Fruit fly (Drosophila melanogaster): Measurements from ENCODE around the gene Hsc70-2.

Hsc70-2 gene

DNA sequence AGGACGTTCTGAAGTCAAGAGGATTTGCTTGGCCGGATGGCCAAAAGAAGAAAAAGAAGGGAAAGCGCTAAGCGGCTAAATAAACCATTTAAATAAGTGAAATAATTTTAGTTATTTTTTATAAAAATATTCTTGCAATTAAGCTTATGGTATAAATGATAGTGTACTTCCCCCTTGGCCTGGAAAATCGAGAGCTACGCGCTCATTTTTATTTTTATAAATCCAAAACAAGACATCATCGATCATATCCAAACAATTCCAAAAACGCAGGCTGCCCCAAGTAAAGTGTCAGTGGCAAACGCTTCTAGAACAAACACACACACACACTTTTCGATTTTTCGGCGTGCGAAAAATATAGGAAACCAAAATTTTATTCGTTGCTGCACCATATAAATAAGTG, at the start of gene Hsc70-2:
Hsc70-2 (plus strand) TSS at position 301 of the 400 bp plus-strand sequence.
- TF ChIP-seq h (optimal IDR thresholded peaks at IDR 0.05) (no peak), Myc (optimal IDR thresholded peaks at IDR 0.05) (no peak), insv (optimal IDR thresholded peaks at IDR 0.05) (no peak), ttk (optimal IDR thresholded peaks at IDR 0.05) (no peak), Sin3A (optimal IDR thresholded peaks at IDR 0.05) (no peak), psq (optimal IDR thresholded peaks at IDR 0.05) (no peak)

DNA sequence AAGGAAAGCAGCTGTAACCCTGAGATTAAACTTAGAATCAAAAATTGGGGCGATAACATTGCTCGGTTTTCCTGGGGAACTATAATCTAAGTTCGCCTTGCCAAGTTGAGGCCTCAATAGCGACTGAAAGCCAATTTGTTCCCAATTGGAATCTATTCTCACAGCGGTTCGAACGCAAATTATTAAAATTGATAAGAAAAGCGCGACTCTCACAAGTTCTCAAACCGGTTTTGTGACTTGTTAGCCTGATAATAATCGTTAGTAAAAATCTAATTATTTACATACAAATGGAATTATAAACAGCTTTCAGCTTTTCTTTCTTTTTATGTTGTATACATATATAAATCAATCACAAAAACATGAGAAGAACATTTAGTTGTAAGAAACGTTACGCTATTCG, 49.5 kb upstream of the Hsc70-2 start, which contains the start of gene yellow-f2:
yellow-f2 (minus strand) TSS at position 101 of the 400 bp plus-strand sequence.
- TF ChIP-seq psq (optimal IDR thresholded peaks at IDR 0.05) (no peak), h (optimal IDR thresholded peaks at IDR 0.05) (no peak), ttk (optimal IDR thresholded peaks at IDR 0.05) (no peak), Sin3A (optimal IDR thresholded peaks at IDR 0.05) (no peak), insv (optimal IDR thresholded peaks at IDR 0.05) (no peak), Myc (optimal IDR thresholded peaks at IDR 0.05) (no peak)

DNA sequence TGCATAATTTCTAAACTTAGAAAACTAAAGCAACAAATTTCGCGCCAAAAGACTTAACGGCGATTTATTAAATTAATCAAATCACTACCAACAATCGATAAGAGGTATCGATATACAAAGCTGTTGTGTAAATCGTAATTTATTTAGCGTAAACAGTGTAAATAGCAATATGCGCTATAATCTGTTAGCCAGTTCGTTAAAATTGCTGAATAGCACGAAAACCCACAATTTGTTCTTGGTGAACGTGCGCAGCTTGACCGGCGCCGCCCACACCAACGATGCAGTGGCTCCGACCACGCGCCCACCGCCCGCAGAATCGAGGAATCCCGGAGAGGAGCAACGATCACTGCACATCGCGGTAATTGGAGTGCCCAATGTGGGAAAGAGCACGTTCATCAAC, 49.0 kb upstream of the Hsc70-2 start, which contains the start of gene CG7488:
CG7488 (plus strand) TSS at position 99 of the 400 bp plus-strand sequence.
- TF ChIP-seq h (optimal IDR thresholded peaks at IDR 0.05) = no peak
- TF ChIP-seq Sin3A (optimal IDR thresholded peaks at IDR 0.05) = no peak
- no peak for TF ChIP-seq Myc (optimal IDR thresholded peaks at IDR 0.05)
- TF ChIP-seq ttk (optimal IDR thresholded peaks at IDR 0.05) = no peak
- no peak for TF ChIP-seq insv (optimal IDR thresholded peaks at IDR 0.05)
- no peak for TF ChIP-seq psq (optimal IDR thresholded peaks at IDR 0.05)

DNA sequence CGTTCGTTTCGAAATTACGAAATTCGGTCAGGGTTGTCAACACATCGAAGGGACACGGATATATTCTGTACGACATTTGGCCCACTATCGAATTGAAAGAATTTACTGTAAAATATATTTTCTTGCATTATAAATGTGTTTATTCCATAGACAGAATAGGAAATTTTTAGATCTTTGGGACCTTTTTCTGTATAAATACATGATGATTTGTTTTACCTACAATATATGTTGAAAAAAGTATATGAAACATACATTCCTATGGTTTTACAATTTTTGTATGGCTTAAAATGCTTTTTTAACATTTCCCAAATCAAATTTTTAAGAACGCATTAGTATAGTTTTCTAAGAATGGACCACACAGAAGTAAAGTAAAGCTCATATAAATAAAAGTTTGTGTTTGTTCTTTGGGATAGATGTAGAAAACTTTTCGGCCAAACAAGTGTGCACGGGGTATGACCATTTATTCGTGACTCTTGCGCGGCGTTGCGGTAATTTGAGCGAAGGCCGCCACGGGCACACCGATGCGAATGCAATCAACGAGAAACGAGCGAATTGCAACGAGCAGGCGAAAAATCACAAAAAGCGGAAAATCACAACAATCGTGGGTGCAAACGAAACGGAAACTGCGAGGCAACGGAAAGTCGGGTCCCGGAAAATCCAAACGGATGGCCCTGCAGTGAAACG, 46.9 kb upstream of the Hsc70-2 start, which contains the start of the genes CG17327, CG44194 and CG7518:
CG17327 (minus strand) TSS at position 177 of the 684 bp plus-strand sequence.
CG44194 (minus strand) TSS at position 177 of the 684 bp plus-strand sequence.
CG7518 (plus strand) TSS at position 540 of the 684 bp plus-strand sequence.
- TF ChIP-seq insv (optimal IDR thresholded peaks at IDR 0.05) (no peak), psq (optimal IDR thresholded peaks at IDR 0.05) (no peak), ttk (optimal IDR thresholded peaks at IDR 0.05) (no peak), Sin3A (optimal IDR thresholded peaks at IDR 0.05) (no peak), Myc (optimal IDR thresholded peaks at IDR 0.05) (no peak), h (optimal IDR thresholded peaks at IDR 0.05) (no peak)

DNA sequence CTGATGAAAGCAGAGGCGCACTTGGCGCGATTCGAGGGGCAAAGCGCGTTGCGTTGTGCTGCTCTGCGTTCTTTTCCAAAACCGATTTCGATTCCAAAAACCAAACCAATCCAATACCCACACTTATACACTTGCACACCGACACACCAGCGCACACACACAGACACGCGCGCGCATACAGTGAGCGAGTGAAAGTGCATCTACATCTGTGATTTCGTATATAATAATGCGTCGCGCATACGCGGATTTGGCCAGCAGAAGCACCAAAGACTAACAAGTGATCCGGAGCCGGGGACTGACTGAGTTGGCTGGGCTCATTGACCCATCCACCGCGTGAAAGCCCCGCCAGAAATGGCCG, 46.3 kb upstream of the Hsc70-2 start:
- no peak for TF ChIP-seq psq (optimal IDR thresholded peaks at IDR 0.05)
- TF ChIP-seq h (optimal IDR thresholded peaks at IDR 0.05) = no peak
- TF ChIP-seq Myc (optimal IDR thresholded peaks at IDR 0.05) = no peak
- TF ChIP-seq ttk (optimal IDR thresholded peaks at IDR 0.05) = no peak
- no peak for TF ChIP-seq Sin3A (optimal IDR thresholded peaks at IDR 0.05)
- TF ChIP-seq insv (optimal IDR thresholded peaks at IDR 0.05) = no peak

DNA sequence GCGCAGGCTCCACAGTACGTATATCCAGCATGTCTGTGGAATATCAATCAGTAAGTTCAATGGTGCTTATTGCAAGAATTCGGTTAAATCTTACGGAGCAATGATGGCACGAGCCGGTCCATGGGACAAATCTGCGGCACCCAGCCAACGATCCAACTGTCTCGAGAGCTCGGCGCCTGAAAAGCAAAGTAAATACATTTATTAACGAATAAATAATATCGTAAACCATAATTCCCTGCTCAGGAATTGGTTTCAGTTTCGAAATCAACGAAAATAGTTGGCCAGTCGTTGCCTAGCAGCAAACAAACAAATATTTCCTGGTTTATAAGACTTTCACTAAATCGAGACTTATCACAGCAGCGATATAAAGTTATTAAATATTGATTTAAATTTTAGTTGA, 35.0 kb upstream of the Hsc70-2 start, which contains the start of gene CG11656:
CG11656 (plus strand) TSS at position 301 of the 400 bp plus-strand sequence.
- TF ChIP-seq insv (optimal IDR thresholded peaks at IDR 0.05) = no peak
- no peak for TF ChIP-seq Sin3A (optimal IDR thresholded peaks at IDR 0.05)
- no peak for TF ChIP-seq psq (optimal IDR thresholded peaks at IDR 0.05)
- no peak for TF ChIP-seq h (optimal IDR thresholded peaks at IDR 0.05)
- no peak for TF ChIP-seq ttk (optimal IDR thresholded peaks at IDR 0.05)
- TF ChIP-seq Myc (optimal IDR thresholded peaks at IDR 0.05) = no peak

DNA sequence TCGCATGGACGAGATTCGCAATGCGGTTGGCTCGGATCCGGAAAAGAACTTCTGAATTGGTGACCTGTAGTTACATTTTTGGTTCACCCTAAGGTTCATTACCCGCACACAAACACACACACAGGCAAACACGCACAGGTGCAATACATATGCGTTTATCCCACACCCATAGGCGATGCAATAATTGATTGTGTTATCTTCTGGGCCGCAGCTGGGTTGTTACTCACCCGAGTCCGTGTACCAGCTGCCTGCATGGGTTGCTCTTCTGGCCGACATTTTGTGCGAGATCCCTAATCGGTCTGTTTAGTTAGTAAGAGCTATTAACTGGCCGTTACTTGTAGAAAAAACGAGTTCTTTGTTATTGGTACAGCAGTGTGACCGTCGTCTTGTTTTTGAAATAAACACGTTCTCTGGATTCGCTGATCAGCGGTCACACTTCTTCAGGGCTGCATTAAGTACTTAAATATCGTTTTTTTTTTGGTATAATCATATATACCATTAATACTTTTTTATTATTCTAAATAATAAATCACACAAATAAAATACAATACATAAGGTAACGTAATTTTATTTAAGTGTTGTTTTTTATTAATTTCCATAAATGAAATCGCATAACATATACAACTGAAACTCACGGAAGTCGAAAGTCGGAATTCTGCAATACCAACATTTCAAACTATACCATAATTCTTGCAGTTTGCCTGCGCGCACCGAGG, 33.5 kb upstream of the Hsc70-2 start, which contains the start of gene CG8031:
CG8031 (minus strand) TSS at position 406 of the 716 bp plus-strand sequence.
- TF ChIP-seq insv (optimal IDR thresholded peaks at IDR 0.05) = no peak
- TF ChIP-seq Sin3A (optimal IDR thresholded peaks at IDR 0.05) = no peak
- TF ChIP-seq Myc (optimal IDR thresholded peaks at IDR 0.05) = no peak
- TF ChIP-seq h (optimal IDR thresholded peaks at IDR 0.05) = no peak
- TF ChIP-seq psq (optimal IDR thresholded peaks at IDR 0.05) = no peak
- TF ChIP-seq ttk (optimal IDR thresholded peaks at IDR 0.05) = no peak

DNA sequence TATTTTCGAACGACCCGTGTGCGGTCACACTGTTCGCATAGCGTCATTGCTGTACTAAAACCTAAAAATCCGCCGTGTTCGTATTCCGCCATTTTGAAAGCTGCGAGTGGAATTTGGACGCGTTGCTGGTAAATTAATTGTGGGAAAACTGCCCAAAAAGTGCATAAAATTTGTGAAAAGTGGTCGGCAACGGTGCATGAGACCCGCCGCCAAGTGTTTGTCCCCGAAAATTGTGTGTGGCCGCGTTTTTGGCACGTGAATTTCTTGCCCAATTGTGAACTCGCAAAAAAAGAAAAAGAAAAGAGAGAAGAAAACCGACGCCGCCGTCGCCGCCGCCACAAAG, 33.0 kb upstream of the Hsc70-2 start, which contains the start of gene CtBP:
CtBP (plus strand) TSS at position 29 of the 343 bp plus-strand sequence.
- no peak for TF ChIP-seq ttk (optimal IDR thresholded peaks at IDR 0.05)

DNA sequence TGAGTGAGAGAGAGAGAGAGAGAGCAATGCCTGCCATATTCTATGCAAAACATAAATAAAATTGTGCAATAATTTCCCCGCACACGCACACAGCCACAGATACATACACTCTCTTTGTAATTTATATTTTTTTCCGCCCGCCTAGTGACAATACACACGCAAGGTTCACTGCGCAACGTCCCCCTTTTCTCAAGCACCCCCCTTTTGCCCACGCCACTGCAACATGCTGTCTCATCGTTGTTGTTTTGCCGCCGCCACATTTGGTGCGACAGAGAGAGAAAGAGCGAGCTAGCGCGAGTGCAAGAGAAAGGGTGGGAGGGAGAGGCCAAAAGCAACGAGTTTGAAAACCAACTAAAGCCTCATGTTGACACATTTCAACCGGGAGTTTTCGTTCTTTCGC, 32.2 kb upstream of the Hsc70-2 start:
- TF ChIP-seq psq (optimal IDR thresholded peaks at IDR 0.05) = no peak
- no peak for TF ChIP-seq Sin3A (optimal IDR thresholded peaks at IDR 0.05)
- no peak for TF ChIP-seq Myc (optimal IDR thresholded peaks at IDR 0.05)
- TF ChIP-seq ttk (optimal IDR thresholded peaks at IDR 0.05) = no peak
- no peak for TF ChIP-seq h (optimal IDR thresholded peaks at IDR 0.05)
- no peak for TF ChIP-seq insv (optimal IDR thresholded peaks at IDR 0.05)

DNA sequence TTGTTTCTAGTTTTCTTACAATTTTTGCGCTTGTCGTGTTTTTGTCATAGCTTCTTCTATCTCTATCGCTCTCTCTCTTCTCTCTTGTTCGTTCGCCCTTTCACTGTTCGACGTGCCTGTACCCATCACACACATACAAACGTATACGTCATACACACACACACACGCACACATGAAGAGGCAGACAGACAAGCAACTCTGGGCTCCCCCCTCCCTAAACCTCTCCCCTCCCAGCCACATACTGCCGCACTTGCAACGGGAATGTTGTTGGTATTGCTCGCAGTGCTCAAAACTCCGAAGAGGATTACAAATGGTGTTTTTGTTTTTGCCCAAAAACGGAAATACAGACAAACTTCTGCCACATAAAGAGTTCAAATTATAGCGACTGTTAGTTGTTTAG, 31.6 kb upstream of the Hsc70-2 start:
- TF ChIP-seq Myc (optimal IDR thresholded peaks at IDR 0.05) (no peak), Sin3A (optimal IDR thresholded peaks at IDR 0.05) (no peak), psq (optimal IDR thresholded peaks at IDR 0.05) (no peak), insv (optimal IDR thresholded peaks at IDR 0.05) (no peak), h (optimal IDR thresholded peaks at IDR 0.05) (no peak), ttk (optimal IDR thresholded peaks at IDR 0.05) (no peak)

DNA sequence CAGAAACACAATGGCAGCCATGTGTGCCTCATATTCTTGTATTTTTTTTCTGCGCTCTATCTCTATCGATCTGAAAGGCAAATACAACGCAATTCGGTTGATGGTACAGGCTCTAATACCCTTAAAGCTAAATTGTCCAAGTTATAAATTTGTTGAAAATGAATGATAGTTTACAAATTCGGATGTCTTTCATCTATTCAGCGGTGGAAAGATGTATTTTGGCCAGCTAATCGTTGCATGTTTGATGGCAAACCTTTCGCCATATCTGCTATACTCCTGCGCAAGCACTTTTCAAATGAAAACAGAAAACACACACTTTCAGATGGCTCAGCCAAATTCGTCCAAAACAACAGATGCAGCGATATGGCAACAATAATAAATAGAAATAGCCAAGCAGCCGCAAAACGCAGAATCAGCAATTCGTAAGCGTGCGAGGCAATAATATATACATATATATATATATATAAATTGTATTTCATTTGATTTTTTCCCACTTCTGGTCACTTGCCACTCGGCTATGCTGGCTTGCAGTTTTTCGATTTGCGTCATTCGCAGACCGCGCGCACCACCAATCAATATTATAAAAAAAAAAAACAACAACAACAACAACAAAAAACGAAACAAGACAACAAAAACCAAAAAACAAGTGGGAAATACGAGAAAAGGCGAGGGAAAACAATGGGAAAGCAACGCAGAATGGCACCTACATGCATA, 30.2 kb upstream of the Hsc70-2 start:
- no peak for TF ChIP-seq Myc (optimal IDR thresholded peaks at IDR 0.05)
- TF ChIP-seq Sin3A (optimal IDR thresholded peaks at IDR 0.05) = no peak
- no peak for TF ChIP-seq h (optimal IDR thresholded peaks at IDR 0.05)
- no peak for TF ChIP-seq ttk (optimal IDR thresholded peaks at IDR 0.05)
- no peak for TF ChIP-seq insv (optimal IDR thresholded peaks at IDR 0.05)
- no peak for TF ChIP-seq psq (optimal IDR thresholded peaks at IDR 0.05)

DNA sequence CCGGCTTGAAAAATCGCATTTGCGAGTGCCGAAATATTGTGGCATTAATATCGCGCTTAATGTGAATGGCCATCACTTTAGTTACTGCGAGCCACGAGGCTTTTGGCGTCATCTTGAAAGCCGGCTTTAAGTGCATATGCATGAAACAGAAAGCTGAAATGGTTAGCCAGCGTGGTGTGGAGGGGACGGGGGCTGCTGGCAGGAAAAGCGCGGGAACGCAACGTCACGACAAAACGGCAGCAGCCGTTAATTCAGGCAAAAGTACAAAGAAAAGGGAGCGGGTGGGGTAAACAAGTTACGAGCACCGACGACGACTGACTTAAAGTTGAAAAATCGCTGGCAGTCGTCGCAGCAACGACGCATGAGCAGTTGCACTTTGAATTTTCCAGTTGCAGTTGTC, 29.2 kb upstream of the Hsc70-2 start:
- TF ChIP-seq Myc (optimal IDR thresholded peaks at IDR 0.05) (no peak), Sin3A (optimal IDR thresholded peaks at IDR 0.05) (no peak), h (optimal IDR thresholded peaks at IDR 0.05) (no peak), ttk (optimal IDR thresholded peaks at IDR 0.05) (no peak), insv (optimal IDR thresholded peaks at IDR 0.05) (no peak), psq (optimal IDR thresholded peaks at IDR 0.05) (no peak)
